Fruit fly (Drosophila melanogaster): ENCODE measurements around the gene CG4887.

The CG4887 gene

DNA sequence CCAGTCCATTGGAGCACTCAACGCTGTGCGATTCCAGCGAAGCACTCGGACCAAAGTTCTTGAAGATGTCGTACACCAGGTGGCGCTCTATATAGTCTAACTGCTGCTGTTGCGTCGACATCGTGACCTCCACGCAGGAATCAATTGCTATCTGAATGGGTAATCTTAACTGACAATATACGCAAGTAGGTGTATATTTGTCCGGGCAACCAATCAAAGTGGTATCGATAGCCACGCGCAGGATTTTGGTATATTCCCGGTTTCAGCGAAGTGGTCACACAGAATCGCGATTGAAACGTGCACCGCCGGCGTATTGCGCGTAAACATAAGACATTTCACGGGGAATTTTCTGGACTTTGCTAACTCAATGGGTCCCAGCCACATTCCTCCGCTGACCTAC, 11.0 kb downstream of the CG4887 start, which contains the start of the genes CG5126 and Tgt (continued):
- peak; percentile 69; the same call in 1 of the 3 replicates for TF ChIP-seq hb (GFP tag; IDR thresholded peaks at IDR 0.05; ENCODE audit: partially characterized antibody)
- TF ChIP-seq ato (GFP tag; IDR thresholded peaks at IDR 0.05; ENCODE audit: partially characterized antibody) = peak; percentile 5; the same call in 1 of the 2 replicates
- no peak for TF ChIP-seq Meics (GFP tag; optimal IDR thresholded peaks at IDR 0.05)
- TF ChIP-seq CG33213 (GFP tag; optimal IDR thresholded peaks at IDR 0.05) = no peak
- TF ChIP-seq E2f2 (GFP tag; IDR thresholded peaks at IDR 0.05) = peak; percentile 70
- no peak for TF ChIP-seq btn (GFP tag; optimal IDR thresholded peaks at IDR 0.05)
- TF ChIP-seq HLHmδ (GFP tag; optimal IDR thresholded peaks at IDR 0.05) = no peak
- no peak for TF ChIP-seq CG11723 (GFP tag; optimal IDR thresholded peaks at IDR 0.05)
- TF ChIP-seq Mrtf (GFP tag; IDR thresholded peaks at IDR 0.05) = no peak
- peak; percentile 63 for TF ChIP-seq ftz-f1 (GFP tag; optimal IDR thresholded peaks at IDR 0.05)
- TF ChIP-seq en (GFP tag; optimal IDR thresholded peaks at IDR 0.05) = no peak
- TF ChIP-seq Nf-YC (tag; optimal IDR thresholded peaks at IDR 0.05) = no peak
- no peak for TF ChIP-seq sr (GFP tag; IDR thresholded peaks at IDR 0.05)
- no peak for TF ChIP-seq Gug (GFP tag; IDR thresholded peaks at IDR 0.05)
- peak; percentile 65 for TF ChIP-seq unc-4 (GFP tag; IDR thresholded peaks at IDR 0.05; ENCODE audit: partially characterized antibody)
- no peak for TF ChIP-seq sob (GFP tag; IDR thresholded peaks at IDR 0.05)
- TF ChIP-seq CG7963 (GFP tag; IDR thresholded peaks at IDR 0.05; ENCODE audit: partially characterized antibody) = peak; percentile 47; the same call in 2 of the 3 replicates
- TF ChIP-seq Doc3 (GFP tag; IDR thresholded peaks at IDR 0.05; ENCODE audit: partially characterized antibody) = 0 out of 3 replicates have a peak, but pooled peaks have one; percentile 36
- no peak for TF ChIP-seq Dek (tag; optimal IDR thresholded peaks at IDR 0.05)
- no peak for TF ChIP-seq ewg (GFP tag; optimal IDR thresholded peaks at IDR 0.05)
- no peak for TF ChIP-seq psq (GFP tag; optimal IDR thresholded peaks at IDR 0.05)
- no peak for TF ChIP-seq wor (GFP tag; IDR thresholded peaks at IDR 0.05)
- no peak for TF ChIP-seq disco-r (GFP tag; optimal IDR thresholded peaks at IDR 0.05)
- TF ChIP-seq hbn (GFP tag; IDR thresholded peaks at IDR 0.05; ENCODE audit: partially characterized antibody) = peak; percentile 34; the same call in 1 of the 2 replicates
- TF ChIP-seq BEAF-32 (GFP tag; optimal IDR thresholded peaks at IDR 0.05) = peak; percentile 70
- peak; percentile 43; the same call in 2 of the 3 replicates for TF ChIP-seq knrl (GFP tag; IDR thresholded peaks at IDR 0.05; ENCODE audit: partially characterized antibody)
- no peak for TF ChIP-seq ken (GFP tag; IDR thresholded peaks at IDR 0.05)
- TF ChIP-seq CG31365 (tag; optimal IDR thresholded peaks at IDR 0.05) = no peak
- TF ChIP-seq CG4730 (GFP tag; IDR thresholded peaks at IDR 0.05) = no peak
- no peak for TF ChIP-seq Ssrp (tag; optimal IDR thresholded peaks at IDR 0.05)
- TF ChIP-seq CG2129 (GFP tag; IDR thresholded peaks at IDR 0.05; ENCODE audit: partially characterized antibody) = no peak
- TF ChIP-seq corto (GFP tag; optimal IDR thresholded peaks at IDR 0.05) = no peak
- no peak for TF ChIP-seq CG8359 (GFP tag; optimal IDR thresholded peaks at IDR 0.05; ENCODE audit: borderline replicate concordance)
- TF ChIP-seq CG7987 (GFP tag; optimal IDR thresholded peaks at IDR 0.05) = no peak
- peak; percentile 63 for TF ChIP-seq CG9797 (GFP tag; optimal IDR thresholded peaks at IDR 0.05)
- no peak for TF ChIP-seq CG7271 (tag; optimal IDR thresholded peaks at IDR 0.05)
- peak; percentile 24 for TF ChIP-seq Hey (tag; optimal IDR thresholded peaks at IDR 0.05)
- TF ChIP-seq Drgx (GFP tag; IDR thresholded peaks at IDR 0.05) = no peak
- no peak for TF ChIP-seq slp2 (GFP tag; optimal IDR thresholded peaks at IDR 0.05)
- TF ChIP-seq Fer1 (GFP tag; optimal IDR thresholded peaks at IDR 0.05) = peak; percentile 8
- TF ChIP-seq zen2 (GFP tag; IDR thresholded peaks at IDR 0.05; ENCODE audit: partially characterized antibody) = 0 out of 3 replicates have a peak, but pooled peaks have one; percentile 20
- 0 out of 3 replicates have a peak, but pooled peaks have one; percentile 35 for TF ChIP-seq vnd (GFP tag; IDR thresholded peaks at IDR 0.05; ENCODE audit: partially characterized antibody)
- no peak for TF ChIP-seq CoRest (tag; optimal IDR thresholded peaks at IDR 0.05)
- TF ChIP-seq Oaz (GFP tag; IDR thresholded peaks at IDR 0.05) = 0 out of 2 replicates have a peak, but pooled peaks have one; percentile 18
- TF ChIP-seq ro (GFP tag; IDR thresholded peaks at IDR 0.05) = no peak
- no peak for TF ChIP-seq odd (GFP tag; optimal IDR thresholded peaks at IDR 0.05)
- TF ChIP-seq CG15514 (GFP tag; optimal IDR thresholded peaks at IDR 0.05) = peak; percentile 79
- TF ChIP-seq trh (GFP tag; optimal IDR thresholded peaks at IDR 0.05) = no peak
- peak; percentile 51 for TF ChIP-seq dm (GFP tag; optimal IDR thresholded peaks at IDR 0.05)
